Worm (Caenorhabditis elegans) whole organism, mixed stage, embryonic: ENCODE measurements around the gene ZK813.5.

ENCODE experiments used
- blmp-1 ChIP-seq: fragments of 150-350 bp; optimal IDR thresholded peaks from 2 replicates; lab custom pipeline; 2014; ENCODE audit warnings: missing biosample characterization, missing genetic modification characterization
- mls-2 ChIP-seq: sonication (generic microtip); optimal IDR thresholded peaks from 2 replicates; lab custom pipeline; 2016; ENCODE audit warnings: mild to moderate bottlenecking, missing genetic modification characterization, moderate library complexity, missing compliant biosample characterization
- nhr-12 ChIP-seq: fragments of 150-350 bp; optimal IDR thresholded peaks from 2 replicates; lab custom pipeline; 2014; ENCODE audit warnings: missing biosample characterization, missing genetic modification characterization
- nhr-28 ChIP-seq: fragments of 150-350 bp; optimal IDR thresholded peaks from 2 replicates; lab custom pipeline; 2014; ENCODE audit warnings: missing biosample characterization, missing genetic modification characterization
- nhr-76 ChIP-seq: sonication (generic microtip); optimal IDR thresholded peaks from 2 replicates; lab custom pipeline; 2017; ENCODE audit warnings: missing biosample characterization, missing genetic modification characterization
- unc-39 ChIP-seq: fragments of 150-350 bp; optimal IDR thresholded peaks from 2 replicates; lab custom pipeline; 2014; ENCODE audit warnings: missing biosample characterization, missing genetic modification characterization
- zip-8 ChIP-seq: fragments of 150-350 bp; optimal IDR thresholded peaks from 2 replicates; lab custom pipeline; 2014; ENCODE audit warnings: missing biosample characterization, missing genetic modification characterization

DNA sequence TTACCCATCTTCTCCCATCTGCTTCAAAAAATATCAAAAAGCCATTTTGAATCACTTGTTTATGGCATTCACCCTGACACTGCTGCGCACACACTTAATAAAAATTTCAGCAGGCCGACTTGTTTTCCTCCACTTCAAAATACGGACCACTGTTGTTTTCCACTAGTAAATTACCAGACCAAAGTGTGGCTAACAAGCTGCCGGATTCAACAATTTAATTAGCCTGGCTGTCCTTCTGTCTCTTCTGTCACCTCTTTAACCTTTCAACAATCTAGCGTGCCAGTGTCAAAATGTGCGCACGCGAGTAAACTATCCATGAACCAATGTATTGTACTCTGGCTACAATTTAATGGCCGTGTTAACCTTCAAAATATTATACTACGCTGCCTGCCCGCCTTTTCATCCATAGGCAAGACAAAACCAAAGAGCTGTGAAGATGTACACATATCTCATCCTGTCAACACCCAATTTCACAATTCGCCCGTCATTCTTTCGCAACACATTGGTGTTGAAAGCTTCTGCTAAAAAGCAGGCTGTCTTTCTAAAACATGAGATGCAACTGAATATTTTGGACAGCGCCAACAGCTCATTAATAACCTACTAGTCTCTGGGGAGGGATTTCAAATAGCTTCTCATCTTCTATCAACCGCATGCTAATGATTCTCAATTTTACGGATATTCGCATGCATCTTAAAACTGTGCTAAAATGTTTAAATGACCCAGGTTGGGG, 13.5 kb upstream of the ZK813.5 start:
- no peak for TF ChIP-seq mls-2 (tag; lab: Kevin White, UChicago)
- no peak for TF ChIP-seq unc-39
- no peak for TF ChIP-seq zip-8
- TF ChIP-seq nhr-12 = no peak
- no peak for TF ChIP-seq blmp-1 (tag; lab: Kevin White, UChicago)
- no peak for TF ChIP-seq nhr-76 (tag; lab: Kevin White, UChicago)
- no peak for TF ChIP-seq nhr-28 (tag; lab: Kevin White, UChicago)
